Worm (Caenorhabditis elegans) whole organism, L1 larva: ENCODE results near the gene str-87.

Experiments
- C16A3.4 ChIP-seq: fragments of 150-350 bp; optimal IDR thresholded peaks from 2 replicates; lab custom pipeline; 2014; ENCODE audit warnings: missing biosample characterization, missing genetic modification characterization
- C34B4.2 ChIP-seq: sonication (generic microtip); optimal IDR thresholded peaks from 2 replicates; lab custom pipeline; 2017; ENCODE audit warnings: mild to moderate bottlenecking, missing genetic modification characterization, missing compliant biosample characterization
- ama-1 ChIP-seq: fragments of 150-350 bp; optimal IDR thresholded peaks from 2 replicates; lab custom pipeline; 2014
- ceh-8 ChIP-seq: fragments of 200-800 bp; sonication (Bioruptor generic); optimal IDR thresholded peaks from 2 replicates; lab custom pipeline; 2018; ENCODE audit warnings: mild to moderate bottlenecking, missing genetic modification characterization, moderate library complexity, missing compliant biosample characterization
- ceh-82 ChIP-seq, 3 experiments: fragments of 150-350 bp in 1 of 3; sonication (generic microtip) in 2 of 3; optimal IDR thresholded peaks; 2 replicates each; lab custom pipeline; 2014 to 2017; ENCODE audit warnings: missing biosample characterization in 3 of 3, missing genetic modification characterization in 3 of 3
- ceh-88 ChIP-seq: fragments of 200-800 bp; sonication (Bioruptor generic); IDR thresholded peaks from 2 replicates; pipeline ENCODE4 v1.3.6; 2022; ENCODE audit warnings: missing genetic modification characterization, missing compliant biosample characterization
- ces-1 ChIP-seq: fragments of 150-350 bp; optimal IDR thresholded peaks from 2 replicates; lab custom pipeline; 2014; ENCODE audit warnings: missing biosample characterization, missing genetic modification reagents, missing genetic modification characterization
- egl-27 ChIP-seq, 2 experiments: fragments of 150-350 bp in 1 of 2; sonication (generic microtip); optimal IDR thresholded peaks; 3 replicates each; lab custom pipeline; 2017 to 2018; ENCODE audit warnings: missing biosample characterization in 2 of 2, missing genetic modification characterization in 2 of 2, missing genetic modification reagents in 2 of 2
- elt-3 ChIP-seq, 6 experiments: fragments of 150-350 bp in 1 of 6; sonication (generic microtip); optimal IDR thresholded peaks; 2 replicates each; lab custom pipeline; 2017 to 2018; ENCODE audit warnings: missing biosample characterization in 6 of 6, missing genetic modification characterization in 6 of 6, inconsistent platforms in 1 of 6
- ets-5 ChIP-seq: fragments of 200-800 bp; sonication (Bioruptor generic); IDR thresholded peaks from 2 replicates; pipeline ENCODE4 v1.3.6; 2022; ENCODE audit warnings: missing genetic modification characterization, missing compliant biosample characterization
- fkh-8 ChIP-seq: sonication (generic microtip); optimal IDR thresholded peaks from 2 replicates; lab custom pipeline; 2016; ENCODE audit warnings: mild to moderate bottlenecking, missing genetic modification characterization, missing compliant biosample characterization
- hpl-2 ChIP-seq: fragments of 150-350 bp; optimal IDR thresholded peaks from 2 replicates; lab custom pipeline; 2014; ENCODE audit warnings: missing biosample characterization, missing genetic modification reagents, missing genetic modification characterization
- irx-1 ChIP-seq: sonication (generic microtip); optimal IDR thresholded peaks from 2 replicates; lab custom pipeline; 2016; ENCODE audit warnings: missing genetic modification characterization, missing compliant biosample characterization
- lin-13 ChIP-seq: fragments of 150-350 bp; optimal IDR thresholded peaks from 2 replicates; lab custom pipeline; 2014; ENCODE audit warnings: missing biosample characterization, missing genetic modification reagents, missing genetic modification characterization
- lin-35 ChIP-seq, 2 experiments: fragments of 150-350 bp; optimal IDR thresholded peaks; 2 replicates each; lab custom pipeline; 2014; ENCODE audit warnings: missing biosample characterization in 2 of 2, missing genetic modification characterization in 2 of 2, missing genetic modification reagents in 2 of 2
- lsy-2 ChIP-seq, 2 experiments: fragments of 150-350 bp; optimal IDR thresholded peaks; 2 replicates each; lab custom pipeline; 2014; ENCODE audit warnings: missing biosample characterization in 2 of 2, missing genetic modification characterization in 2 of 2
- mef-2 ChIP-seq: fragments of 150-350 bp; optimal IDR thresholded peaks from 2 replicates; lab custom pipeline; 2014; ENCODE audit warnings: missing biosample characterization, missing genetic modification characterization
- nhr-11 ChIP-seq: fragments of 150-350 bp; optimal IDR thresholded peaks from 2 replicates; lab custom pipeline; 2014; ENCODE audit warnings: missing biosample characterization, missing genetic modification characterization
- nhr-12 ChIP-seq: sonication (generic microtip); optimal IDR thresholded peaks from 2 replicates; lab custom pipeline; 2017; ENCODE audit warnings: missing biosample characterization, missing genetic modification characterization
- nhr-19 ChIP-seq: fragments of 200-800 bp; sonication (Bioruptor generic); conservative IDR thresholded peaks from 2 replicates; pipeline ENCODE4 v1.3.6; 2022; ENCODE audit warnings: missing genetic modification characterization, missing compliant biosample characterization
- nhr-20 ChIP-seq: sonication (generic microtip); optimal IDR thresholded peaks from 2 replicates; lab custom pipeline; 2016; ENCODE audit warnings: mild to moderate bottlenecking, missing genetic modification characterization, missing compliant biosample characterization
- nhr-71 ChIP-seq: sonication (generic microtip); optimal IDR thresholded peaks from 2 replicates; lab custom pipeline; 2016; ENCODE audit warnings: mild to moderate bottlenecking, missing genetic modification characterization, moderate library complexity, missing compliant biosample characterization
- nhr-76 ChIP-seq: sonication (generic microtip); optimal IDR thresholded peaks from 2 replicates; lab custom pipeline; 2017; ENCODE audit warnings: missing biosample characterization, missing genetic modification characterization
- nhr-84 ChIP-seq: sonication (generic microtip); optimal IDR thresholded peaks from 2 replicates; lab custom pipeline; 2017; ENCODE audit warnings: missing biosample characterization, missing genetic modification characterization
- nhr-85 ChIP-seq: sonication (generic microtip); peaks from one replicate; lab custom pipeline; 2016; ENCODE audit warnings: missing genetic modification characterization, inconsistent platforms, missing compliant biosample characterization
- pqm-1 ChIP-seq: sonication (generic microtip); optimal IDR thresholded peaks from 3 replicates; lab custom pipeline; 2017; ENCODE audit warnings: missing biosample characterization, missing genetic modification characterization
- rnt-1 ChIP-seq: sonication (generic microtip); optimal IDR thresholded peaks from 2 replicates; lab custom pipeline; 2016; ENCODE audit warnings: mild to moderate bottlenecking, missing genetic modification characterization, moderate library complexity, missing compliant biosample characterization
- snpc-4 ChIP-seq: fragments of 150-350 bp; optimal IDR thresholded peaks from 2 replicates; lab custom pipeline; 2014; ENCODE audit warnings: missing biosample characterization, missing genetic modification characterization
- sox-4 ChIP-seq: sonication (generic microtip); optimal IDR thresholded peaks from 2 replicates; lab custom pipeline; 2016; ENCODE audit warnings: missing genetic modification characterization, missing compliant biosample characterization
- tlp-1 ChIP-seq: fragments of 150-350 bp; optimal IDR thresholded peaks from 2 replicates; lab custom pipeline; 2014; ENCODE audit warnings: missing biosample characterization, missing genetic modification characterization
- unc-62 ChIP-seq: fragments of 150-350 bp; optimal IDR thresholded peaks from 2 replicates; lab custom pipeline; 2014; ENCODE audit warnings: missing biosample characterization, missing genetic modification reagents, missing genetic modification characterization
- unc-86 ChIP-seq: sonication (generic microtip); optimal IDR thresholded peaks from 2 replicates; lab custom pipeline; 2016; ENCODE audit warnings: missing genetic modification characterization, missing compliant biosample characterization
- unc-98 ChIP-seq: fragments of 200-800 bp; sonication (Bioruptor generic); IDR thresholded peaks from 2 replicates; pipeline ENCODE4 v1.3.6; 2022; ENCODE audit warnings: missing genetic modification characterization, missing compliant biosample characterization
- zag-1 ChIP-seq: fragments of 150-350 bp; optimal IDR thresholded peaks from 2 replicates; lab custom pipeline; 2014; ENCODE audit warnings: missing biosample characterization, missing genetic modification characterization

The str-87 gene

ce11 chrV:9013765-9014164 is 25.8 kb upstream of the str-87 start, which contains the start of gene srh-201:
srh-201 (minus strand) TSS chrV:9013865.
- TF ChIP-seq ets-5 (GFP tag; lab: Robert Waterston, UW) (no peak), nhr-76 (no peak), nhr-71 (no peak), pqm-1 (tag; lab: Kevin White, UChicago) (no peak), lin-13 (GFP tag; lab: Kevin White, UChicago) (no peak), nhr-12 (tag; lab: Kevin White, UChicago) (no peak), hpl-2 (no peak), zag-1 (no peak), elt-3 (tag; optimal IDR thresholded peaks at IDR 0.05; lab: Kevin White, UChicago) (no peak), C34B4.2 (tag; lab: Kevin White, UChicago) (no peak)

DNA sequence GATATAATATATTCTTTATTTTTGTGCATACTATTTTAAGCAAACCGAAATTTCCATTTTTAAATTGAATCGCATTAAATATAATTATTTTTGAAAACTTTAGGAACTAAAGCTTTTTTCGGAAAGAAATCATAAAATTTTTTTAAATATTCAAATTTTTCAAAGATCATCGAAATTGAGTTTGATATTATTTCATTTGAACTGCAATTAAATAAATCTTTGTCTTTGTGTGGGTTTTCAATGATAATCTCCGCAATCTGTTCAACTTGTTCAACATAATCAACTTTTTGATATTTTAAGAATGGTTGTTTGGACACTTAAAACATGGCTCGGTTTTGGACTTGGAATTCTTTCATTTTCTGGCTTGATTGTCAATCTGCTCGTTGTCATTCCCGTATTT is 21.2 kb upstream of the str-87 start, which contains the start of gene srx-2:
Gene srx-2 (plus strand): TSS at position 301 of the 400 bp plus-strand sequence.
- TF ChIP-seq nhr-76 (no peak), egl-27 (tag; optimal IDR thresholded peaks at IDR 0.05; lab: Kevin White, UChicago) (no peak), ceh-82 (tag; optimal IDR thresholded peaks at IDR 0.05; lab: Kevin White, UChicago) (no peak), ces-1 (GFP tag; lab: Kevin White, UChicago) (no peak), nhr-20 (tag; lab: Kevin White, UChicago) (no peak), fkh-8 (tag; lab: Kevin White, UChicago) (no peak), nhr-84 (tag; lab: Kevin White, UChicago) (no peak), tlp-1 (tag; lab: Kevin White, UChicago) (no peak), ama-1 (no peak), irx-1 (tag; lab: Kevin White, UChicago) (no peak), rnt-1 (no peak), ceh-88 (GFP tag; lab: Robert Waterston, UW) (no peak), nhr-71 (no peak), lsy-2 (tag; optimal IDR thresholded peaks at IDR 0.05; lab: Kevin White, UChicago) (no peak)

DNA sequence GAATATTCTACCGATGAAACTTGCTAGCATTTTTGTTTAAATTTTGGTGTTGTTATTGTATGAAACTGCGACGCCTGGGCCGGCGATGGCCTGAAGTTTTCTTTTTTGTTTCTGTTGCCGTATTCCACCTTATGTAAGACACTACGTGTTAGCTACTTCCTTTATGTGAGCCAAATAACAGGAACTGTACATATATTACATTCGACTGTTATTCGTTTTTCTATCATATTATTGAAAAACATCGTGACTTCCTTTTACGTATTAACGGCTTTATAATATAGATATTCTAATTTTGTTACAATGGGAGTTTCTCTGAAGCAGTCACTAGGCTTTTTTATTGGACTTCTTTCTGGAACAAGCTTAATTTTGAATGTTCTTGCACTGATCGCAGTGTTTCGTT is 17.2 kb upstream of the str-87 start, which contains the start of gene srx-3:
Gene srx-3 (plus strand): TSS at position 301 of the 400 bp plus-strand sequence.
- no peak for TF ChIP-seq lin-35 (GFP tag; optimal IDR thresholded peaks at IDR 0.05; lab: Kevin White, UChicago)
- TF ChIP-seq, all 84 proteins: peak for 0

DNA sequence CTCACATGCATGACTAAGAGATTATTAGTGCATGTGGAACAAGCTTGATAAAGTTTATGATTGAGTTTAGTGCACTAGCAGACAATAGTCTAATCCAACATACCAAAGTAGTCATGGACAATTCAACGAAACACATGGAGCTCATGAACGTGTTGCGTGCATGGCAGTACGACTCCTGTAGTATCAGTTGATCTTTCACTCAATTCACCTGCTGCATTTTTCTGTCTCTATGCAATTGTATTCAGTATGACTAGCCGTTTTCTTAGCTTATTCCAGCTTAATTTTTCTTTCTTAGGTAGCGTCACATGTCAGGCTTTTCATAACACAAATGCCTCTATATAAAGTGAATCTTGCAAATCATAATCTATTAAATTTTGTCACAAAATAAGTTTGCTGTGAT is 15.3 kb upstream of the str-87 start, which contains the start of gene srx-1:
Gene srx-1 (plus strand): TSS at position 382 of the 400 bp plus-strand sequence.
- no peak for TF ChIP-seq ceh-8 (GFP tag; lab: Kevin White, UChicago)
- TF ChIP-seq nhr-11 (tag; lab: Kevin White, UChicago) = no peak
- no peak for TF ChIP-seq ets-5 (GFP tag; lab: Robert Waterston, UW)
- no peak for TF ChIP-seq unc-62 (GFP tag; lab: Kevin White, UChicago)
- no peak for TF ChIP-seq nhr-85 (tag; lab: Kevin White, UChicago)
- no peak for TF ChIP-seq egl-27 (tag; optimal IDR thresholded peaks at IDR 0.05; lab: Kevin White, UChicago)
- TF ChIP-seq ceh-82 (tag; optimal IDR thresholded peaks at IDR 0.05; lab: Kevin White, UChicago) = no peak

DNA sequence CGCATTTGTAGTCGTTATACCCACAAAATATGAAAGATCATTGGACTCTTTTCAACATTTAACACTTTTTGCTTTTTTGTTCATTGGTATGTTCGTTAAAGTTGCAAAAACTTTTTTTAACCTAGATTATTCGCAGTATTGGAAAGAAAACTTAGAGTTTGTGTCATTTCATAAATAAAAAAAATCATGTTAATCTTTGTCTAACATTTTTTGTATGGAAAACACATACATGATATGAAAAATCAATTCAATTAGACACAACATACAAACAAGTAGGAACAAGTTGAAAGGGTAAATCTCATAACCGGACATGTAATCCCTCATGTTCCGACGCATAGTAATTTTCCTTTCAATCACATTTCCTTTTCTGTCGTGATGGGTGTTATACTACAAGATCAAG is 13.2 kb upstream of the str-87 start, which contains the start of gene F59E11.2:
Gene F59E11.2 (plus strand): TSS at position 301 of the 400 bp plus-strand sequence.
- no peak for TF ChIP-seq snpc-4 (tag; lab: Kevin White, UChicago)
- no peak for TF ChIP-seq mef-2 (tag; lab: Kevin White, UChicago)
- no peak for TF ChIP-seq unc-86 (tag; lab: Kevin White, UChicago)
- TF ChIP-seq nhr-19 (GFP tag; lab: Robert Waterston, UW) = no peak
- TF ChIP-seq sox-4 (tag; lab: Kevin White, UChicago) = no peak
- no peak for TF ChIP-seq C16A3.4 (tag; lab: Kevin White, UChicago)
- no peak for TF ChIP-seq pqm-1 (tag; lab: Kevin White, UChicago)
- TF ChIP-seq unc-98 = no peak
- TF ChIP-seq nhr-84 (tag; lab: Kevin White, UChicago) = no peak
